Worm (Caenorhabditis elegans): ENCODE data around the gene nhr-222.

ce11 chrV:3588223-3588622, 45.0 kb upstream of the nhr-222 start:
- TF ChIP-seq hmbx-1 (tag; optimal IDR thresholded peaks at IDR 0.05) (no peak), hnd-1 (tag; optimal IDR thresholded peaks at IDR 0.05) (no peak), ceh-36 (tag; optimal IDR thresholded peaks at IDR 0.05) (no peak), hmg-4 (GFP tag; optimal IDR thresholded peaks at IDR 0.05) (no peak)

All from whole organism, early embryonic.